Worm (Caenorhabditis elegans): ENCODE data around the gene adt-2.

The adt-2 gene

DNA sequence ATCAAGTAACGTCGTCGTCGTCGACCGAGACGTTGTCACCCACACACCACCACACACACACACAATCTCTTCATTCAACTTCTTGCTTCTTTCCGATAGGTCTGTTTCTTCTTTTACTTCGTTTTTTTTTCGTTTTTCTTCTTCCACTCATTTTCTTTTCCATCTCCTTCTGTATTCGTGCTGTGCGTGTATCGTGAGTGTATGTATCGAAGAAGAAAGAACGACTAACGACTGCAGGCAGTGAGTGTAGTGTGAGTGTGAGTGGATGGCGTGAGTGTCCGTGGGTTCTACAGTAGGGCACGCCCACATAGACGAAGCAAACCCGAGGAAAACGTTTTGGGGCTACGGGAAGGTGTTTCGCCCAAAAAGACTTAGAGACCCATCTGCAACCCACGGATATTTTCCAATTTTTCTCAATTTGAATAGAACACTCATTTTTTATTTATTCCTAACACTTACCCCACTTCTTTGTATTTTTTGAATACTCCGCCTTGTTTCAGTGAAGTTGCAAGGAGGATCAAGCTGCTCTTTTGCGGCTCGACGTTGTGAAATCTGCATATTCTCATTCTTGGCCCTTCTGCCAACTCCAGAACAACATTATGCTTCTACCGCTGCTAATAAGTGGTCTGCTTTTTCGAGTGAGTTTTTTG, at the start of gene adt-2:
TSS of gene adt-2 (plus strand) at position 600 of the 650 bp plus-strand sequence.
- TF ChIP-seq ztf-23 (GFP tag; IDR thresholded peaks at IDR 0.05), result no peak
- no peak for TF ChIP-seq cog-1 (tag; optimal IDR thresholded peaks at IDR 0.05)
- no peak for TF ChIP-seq ref-1 (GFP tag; conservative IDR thresholded peaks at IDR 0.05)
- TF ChIP-seq T22C8.4 (GFP tag; IDR thresholded peaks at IDR 0.05), result no peak
- no peak for TF ChIP-seq klf-2 (GFP tag; conservative IDR thresholded peaks at IDR 0.05)
- no peak for TF ChIP-seq flt-1 (GFP tag; IDR thresholded peaks at IDR 0.05)
- TF ChIP-seq med-1 (GFP tag; optimal IDR thresholded peaks at IDR 0.05; ENCODE audit: insufficient read depth), result no peak
- no peak for TF ChIP-seq tab-1 (GFP tag; IDR thresholded peaks at IDR 0.05)
- no peak for TF ChIP-seq ztf-29 (GFP tag; IDR thresholded peaks at IDR 0.05)

- TF ChIP-seq T22C8.4 (GFP tag; IDR thresholded peaks at IDR 0.05) (no peak), cog-1 (tag; optimal IDR thresholded peaks at IDR 0.05) (no peak), ztf-29 (GFP tag; IDR thresholded peaks at IDR 0.05) (no peak; the same call in 1 of the 2 replicates), tab-1 (GFP tag; IDR thresholded peaks at IDR 0.05) (no peak), klf-2 (GFP tag; conservative IDR thresholded peaks at IDR 0.05) (no peak), ztf-23 (GFP tag; IDR thresholded peaks at IDR 0.05) (no peak), ref-1 (GFP tag; conservative IDR thresholded peaks at IDR 0.05) (no peak), flt-1 (GFP tag; IDR thresholded peaks at IDR 0.05) (no peak), med-1 (GFP tag; optimal IDR thresholded peaks at IDR 0.05; ENCODE audit: insufficient read depth) (no peak)
Measured at ce11 chrX:7536869-7537268, 49.1 kb upstream of the adt-2 start.

- TF ChIP-seq cog-1 (tag; optimal IDR thresholded peaks at IDR 0.05) (no peak), flt-1 (GFP tag; IDR thresholded peaks at IDR 0.05) (no peak), ztf-23 (GFP tag; IDR thresholded peaks at IDR 0.05) (no peak), ref-1 (GFP tag; conservative IDR thresholded peaks at IDR 0.05) (no peak), tab-1 (GFP tag; IDR thresholded peaks at IDR 0.05) (no peak), med-1 (GFP tag; optimal IDR thresholded peaks at IDR 0.05; ENCODE audit: insufficient read depth) (no peak), T22C8.4 (GFP tag; IDR thresholded peaks at IDR 0.05) (no peak), ztf-29 (GFP tag; IDR thresholded peaks at IDR 0.05) (no peak)
Measured at ce11 chrX:7537742-7538268, 48.2 kb upstream of the adt-2 start, which contains the start of gene dpy-7. Gene dpy-7 (minus strand): TSS chrX:7537792.

DNA sequence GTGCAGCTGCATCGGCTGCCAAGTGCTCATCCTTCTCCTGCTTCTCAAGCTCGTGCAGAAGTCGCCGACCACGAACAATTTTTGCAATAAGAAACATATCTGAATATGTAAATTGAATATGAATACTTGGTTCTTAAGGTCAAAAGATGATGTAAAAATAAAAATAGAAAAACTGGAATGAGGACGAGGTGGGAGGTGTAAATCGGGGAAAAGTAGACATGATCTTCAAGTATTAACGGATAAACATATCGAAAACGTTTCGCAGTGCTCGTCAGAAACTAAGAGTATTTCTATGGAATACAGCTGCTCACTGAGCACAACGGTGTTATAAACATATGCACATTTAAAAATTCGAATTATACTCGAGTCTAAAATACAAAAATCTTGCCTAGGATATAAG, 46.0 kb upstream of the adt-2 start, which contains the start of gene glb-16:
TSS of gene glb-16 (minus strand) at position 101 of the 400 bp plus-strand sequence.
- TF ChIP-seq flt-1 (GFP tag; IDR thresholded peaks at IDR 0.05), result no peak
- TF ChIP-seq ztf-29 (GFP tag; IDR thresholded peaks at IDR 0.05), result no peak
- no peak for TF ChIP-seq med-1 (GFP tag; optimal IDR thresholded peaks at IDR 0.05; ENCODE audit: insufficient read depth)
- no peak for TF ChIP-seq ref-1 (GFP tag; conservative IDR thresholded peaks at IDR 0.05)
- TF ChIP-seq cog-1 (tag; optimal IDR thresholded peaks at IDR 0.05), result no peak
- no peak for TF ChIP-seq klf-2 (GFP tag; conservative IDR thresholded peaks at IDR 0.05)
- TF ChIP-seq tab-1 (GFP tag; IDR thresholded peaks at IDR 0.05), result no peak
- TF ChIP-seq ztf-23 (GFP tag; IDR thresholded peaks at IDR 0.05), result no peak

- TF ChIP-seq T22C8.4 (GFP tag; IDR thresholded peaks at IDR 0.05) (no peak), cog-1 (tag; optimal IDR thresholded peaks at IDR 0.05) (no peak), med-1 (GFP tag; optimal IDR thresholded peaks at IDR 0.05; ENCODE audit: insufficient read depth) (no peak), tab-1 (GFP tag; IDR thresholded peaks at IDR 0.05) (no peak), ztf-29 (GFP tag; IDR thresholded peaks at IDR 0.05) (no peak), flt-1 (GFP tag; IDR thresholded peaks at IDR 0.05) (no peak), klf-2 (GFP tag; conservative IDR thresholded peaks at IDR 0.05) (no peak), ztf-23 (GFP tag; IDR thresholded peaks at IDR 0.05) (no peak), ref-1 (GFP tag; conservative IDR thresholded peaks at IDR 0.05) (no peak)
Measured at ce11 chrX:7541078-7541477, 44.9 kb upstream of the adt-2 start.

DNA sequence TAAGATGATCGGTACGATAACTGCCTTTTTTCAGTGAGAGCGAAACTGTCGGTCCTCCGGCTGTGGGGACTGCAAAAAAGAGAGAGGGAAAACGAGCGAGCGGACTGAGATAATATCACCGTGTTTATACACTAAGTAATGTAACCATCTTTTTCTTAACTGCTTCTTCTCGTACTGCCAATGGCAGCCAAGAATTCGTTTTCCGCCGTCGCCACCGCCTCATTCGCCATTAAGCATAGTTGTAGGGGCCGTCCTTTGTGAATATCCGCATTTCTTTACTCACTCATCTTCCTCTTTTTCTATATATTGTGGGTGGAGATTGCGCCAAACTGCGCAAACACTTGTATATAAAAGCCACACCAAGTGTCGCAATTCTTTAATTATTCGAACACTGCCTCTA, 39.5 kb upstream of the adt-2 start, which contains the start of gene col-174:
TSS of gene col-174 (plus strand) at position 301 of the 400 bp plus-strand sequence.
- TF ChIP-seq med-1 (GFP tag; optimal IDR thresholded peaks at IDR 0.05; ENCODE audit: insufficient read depth) (no peak), flt-1 (GFP tag; IDR thresholded peaks at IDR 0.05) (no peak), T22C8.4 (GFP tag; IDR thresholded peaks at IDR 0.05) (no peak), ztf-23 (GFP tag; IDR thresholded peaks at IDR 0.05) (no peak), klf-2 (GFP tag; conservative IDR thresholded peaks at IDR 0.05) (no peak), cog-1 (tag; optimal IDR thresholded peaks at IDR 0.05) (no peak), tab-1 (GFP tag; IDR thresholded peaks at IDR 0.05) (no peak), ztf-29 (GFP tag; IDR thresholded peaks at IDR 0.05) (no peak), ref-1 (GFP tag; conservative IDR thresholded peaks at IDR 0.05) (no peak)

DNA sequence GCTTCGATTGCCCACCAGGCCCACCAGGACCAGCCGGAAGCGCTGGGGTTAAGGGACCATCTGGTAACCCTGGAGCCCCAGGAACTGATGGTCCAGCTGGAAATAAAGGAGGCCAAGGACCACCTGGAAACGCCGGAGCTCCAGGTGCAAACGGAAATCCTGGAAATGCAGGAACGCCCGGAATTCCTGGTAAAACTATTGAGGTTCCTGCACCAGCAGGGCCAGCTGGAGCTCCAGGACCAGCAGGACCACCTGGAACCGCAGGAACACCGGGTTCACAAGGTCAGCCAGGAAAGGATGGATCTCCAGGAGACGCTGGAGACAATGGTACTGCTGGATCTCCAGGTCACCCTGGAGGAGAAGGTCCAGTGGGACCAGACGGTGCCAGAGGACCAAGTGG, 38.3 kb upstream of the adt-2 start:
- TF ChIP-seq ztf-29 (GFP tag; IDR thresholded peaks at IDR 0.05), result no peak
- TF ChIP-seq ref-1 (GFP tag; conservative IDR thresholded peaks at IDR 0.05), result no peak
- no peak for TF ChIP-seq T22C8.4 (GFP tag; IDR thresholded peaks at IDR 0.05)
- TF ChIP-seq cog-1 (tag; optimal IDR thresholded peaks at IDR 0.05), result no peak
- no peak for TF ChIP-seq tab-1 (GFP tag; IDR thresholded peaks at IDR 0.05)
- no peak for TF ChIP-seq ztf-23 (GFP tag; IDR thresholded peaks at IDR 0.05)
- TF ChIP-seq klf-2 (GFP tag; conservative IDR thresholded peaks at IDR 0.05), result no peak
- TF ChIP-seq flt-1 (GFP tag; IDR thresholded peaks at IDR 0.05), result no peak
- TF ChIP-seq med-1 (GFP tag; optimal IDR thresholded peaks at IDR 0.05; ENCODE audit: insufficient read depth), result no peak

DNA sequence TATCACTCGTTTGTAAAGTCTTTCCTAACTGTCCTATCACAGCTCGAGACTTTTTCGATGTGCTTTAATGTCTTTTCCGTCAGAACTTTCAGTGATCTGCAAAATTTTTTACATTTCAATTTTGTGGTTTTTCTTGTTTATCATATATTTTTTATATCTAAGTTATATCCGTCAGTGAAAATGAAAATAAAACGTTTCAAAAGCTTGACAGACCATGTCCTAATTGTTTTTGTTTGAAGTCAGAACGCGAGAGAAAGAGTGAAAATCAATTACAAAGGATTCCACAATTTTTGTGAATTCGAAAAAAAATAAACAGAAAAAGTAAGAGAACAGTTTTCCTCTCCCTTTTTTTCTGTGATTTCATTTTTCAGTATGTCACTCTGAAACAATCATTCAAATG, 37.9 kb upstream of the adt-2 start, which contains the start of gene F46C8.1:
TSS of gene F46C8.1 (plus strand) at position 301 of the 400 bp plus-strand sequence.
- no peak for TF ChIP-seq med-1 (GFP tag; optimal IDR thresholded peaks at IDR 0.05; ENCODE audit: insufficient read depth)
- TF ChIP-seq ref-1 (GFP tag; conservative IDR thresholded peaks at IDR 0.05), result no peak
- TF ChIP-seq tab-1 (GFP tag; IDR thresholded peaks at IDR 0.05), result no peak
- no peak for TF ChIP-seq ztf-23 (GFP tag; IDR thresholded peaks at IDR 0.05)
- no peak for TF ChIP-seq T22C8.4 (GFP tag; IDR thresholded peaks at IDR 0.05)
- TF ChIP-seq klf-2 (GFP tag; conservative IDR thresholded peaks at IDR 0.05), result no peak
- no peak for TF ChIP-seq ztf-29 (GFP tag; IDR thresholded peaks at IDR 0.05)
- TF ChIP-seq flt-1 (GFP tag; IDR thresholded peaks at IDR 0.05), result no peak
- no peak for TF ChIP-seq cog-1 (tag; optimal IDR thresholded peaks at IDR 0.05)

DNA sequence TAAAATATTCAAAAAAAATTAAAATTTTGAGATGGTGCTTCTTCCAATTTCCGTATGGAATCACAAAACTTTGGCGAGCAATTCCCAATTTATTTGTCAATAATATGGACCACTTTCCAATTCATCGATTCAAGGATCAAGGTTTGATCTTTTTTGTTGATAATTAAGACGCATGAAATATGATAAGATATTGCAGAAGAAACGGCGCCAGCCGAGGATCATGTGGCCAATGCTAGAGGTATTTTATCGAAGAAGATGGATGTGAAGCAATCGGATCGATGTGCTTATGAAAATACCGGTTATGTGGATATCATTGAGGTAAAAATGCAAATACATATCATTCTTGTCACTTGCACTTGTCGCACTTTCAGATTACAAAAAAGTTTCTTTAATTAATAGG, 35.6 kb upstream of the adt-2 start:
- no peak for TF ChIP-seq ztf-23 (GFP tag; IDR thresholded peaks at IDR 0.05)
- no peak for TF ChIP-seq ztf-29 (GFP tag; IDR thresholded peaks at IDR 0.05)
- no peak for TF ChIP-seq med-1 (GFP tag; optimal IDR thresholded peaks at IDR 0.05; ENCODE audit: insufficient read depth)
- TF ChIP-seq klf-2 (GFP tag; conservative IDR thresholded peaks at IDR 0.05), result no peak
- no peak for TF ChIP-seq ref-1 (GFP tag; conservative IDR thresholded peaks at IDR 0.05)
- no peak for TF ChIP-seq T22C8.4 (GFP tag; IDR thresholded peaks at IDR 0.05)
- no peak for TF ChIP-seq cog-1 (tag; optimal IDR thresholded peaks at IDR 0.05)
- TF ChIP-seq flt-1 (GFP tag; IDR thresholded peaks at IDR 0.05), result no peak
- TF ChIP-seq tab-1 (GFP tag; IDR thresholded peaks at IDR 0.05), result no peak
